Worm (Caenorhabditis elegans): Measurements from ENCODE around the gene tnt-3.

DNA sequence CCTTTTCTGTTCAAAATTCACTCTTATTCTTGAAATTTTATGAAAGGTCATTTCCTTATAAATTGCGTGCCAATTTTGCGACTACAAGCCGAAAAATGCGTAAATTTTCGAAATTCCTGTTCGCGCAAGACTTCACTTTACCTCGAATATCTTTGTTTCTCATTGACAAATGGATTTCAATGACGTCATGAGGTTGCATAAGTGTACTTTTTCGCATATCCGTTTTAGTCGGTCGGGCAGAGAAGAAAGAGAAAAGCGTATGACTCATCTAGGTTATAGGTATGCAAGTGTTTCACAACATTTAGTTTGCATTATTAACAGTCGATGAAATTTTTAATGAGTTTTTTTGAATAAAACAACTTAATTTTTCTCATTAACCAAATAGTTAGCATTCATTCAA, 28.8 kb downstream of the tnt-3 start:
- TF ChIP-seq klf-2 (GFP tag; conservative IDR thresholded peaks at IDR 0.05) (no peak), med-1 (GFP tag; optimal IDR thresholded peaks at IDR 0.05; ENCODE audit: insufficient read depth) (no peak), flt-1 (GFP tag; IDR thresholded peaks at IDR 0.05) (no peak)

Data from whole organism, midembryonic.